Worm (Caenorhabditis elegans): ENCODE measurements around the gene ncs-7.

The ncs-7 gene

DNA sequence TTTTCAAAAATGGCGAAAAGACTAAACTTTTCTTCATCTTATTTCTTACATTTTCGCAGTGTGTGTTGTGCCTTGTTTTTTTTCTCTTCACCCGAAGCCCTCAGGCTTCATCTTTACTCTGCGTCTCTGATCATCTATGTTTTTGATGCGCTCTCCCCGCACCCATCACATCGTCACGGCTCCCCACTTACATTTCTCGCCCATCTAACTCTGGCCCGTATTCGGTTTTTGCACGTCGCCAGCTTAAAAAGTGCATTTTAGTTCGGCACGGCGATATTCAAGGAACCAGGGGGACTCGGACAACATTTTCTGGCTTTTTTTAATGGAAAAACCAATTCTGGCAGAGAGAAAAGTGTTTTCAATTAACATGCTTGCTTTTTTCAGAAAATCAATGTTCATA, 13.0 kb downstream of the ncs-7 start:
- peak; percentile 14 for TF ChIP-seq ceh-27 (GFP tag; optimal IDR thresholded peaks at IDR 0.05)
- TF ChIP-seq dox-1 (GFP tag; IDR thresholded peaks at IDR 0.05) = no peak
- TF ChIP-seq attf-5 (GFP tag; optimal IDR thresholded peaks at IDR 0.05) = peak; percentile 5

DNA sequence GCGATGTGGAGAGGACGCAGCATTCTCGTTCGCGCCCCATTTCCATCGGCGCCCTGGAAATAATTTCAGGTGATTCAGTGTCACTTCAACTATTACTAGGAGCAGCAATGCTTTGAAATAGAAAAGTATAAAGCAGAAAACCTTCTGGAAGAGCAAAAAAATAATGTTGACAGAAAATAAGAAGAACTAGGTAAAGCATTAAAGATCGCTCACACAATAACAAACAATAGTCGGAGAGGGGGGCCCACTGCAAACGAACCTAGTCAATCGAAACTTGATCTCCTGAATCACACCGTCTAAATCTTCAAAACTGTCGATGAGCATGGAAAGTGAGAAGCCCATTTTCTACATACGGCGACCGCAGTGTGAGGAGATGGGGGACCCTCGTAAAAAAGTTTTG, 13.6 kb downstream of the ncs-7 start:
- TF ChIP-seq F39B2.1 (GFP tag; IDR thresholded peaks at IDR 0.05) (no peak), ztf-26 (tag; optimal IDR thresholded peaks at IDR 0.05) (no peak)

DNA sequence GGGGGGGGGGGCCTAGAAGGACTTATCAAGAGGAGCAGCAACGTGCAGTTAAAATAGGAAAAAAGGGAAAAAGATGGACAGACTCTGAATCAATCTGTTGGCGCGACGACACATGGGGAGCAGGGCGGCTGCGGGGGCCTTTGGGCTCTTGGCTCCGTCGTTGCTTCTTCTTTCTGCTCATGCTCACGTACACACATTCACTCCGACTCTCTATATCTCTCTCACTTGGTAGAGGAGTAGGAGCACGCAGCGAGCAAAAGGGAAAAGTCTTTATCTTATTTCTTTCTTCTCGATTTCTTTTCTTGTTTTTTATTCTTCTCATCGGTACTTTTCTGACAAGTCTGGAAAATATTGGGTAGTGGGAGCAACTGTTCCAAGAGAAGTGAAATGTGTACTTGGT, 14.0 kb downstream of the ncs-7 start:
- no peak for TF ChIP-seq atf-7 (tag; optimal IDR thresholded peaks at IDR 0.05)
- TF ChIP-seq F52B5.7 (tag; optimal IDR thresholded peaks at IDR 0.05) = peak; percentile 19
- TF ChIP-seq K12H6.12 (tag; optimal IDR thresholded peaks at IDR 0.05) = peak; percentile 8
- no peak for TF ChIP-seq D2030.7 (GFP tag; IDR thresholded peaks at IDR 0.05)
- TF ChIP-seq Y79H2A.3 (GFP tag; conservative IDR thresholded peaks at IDR 0.05) = no peak
- no peak for TF ChIP-seq madf-8 (GFP tag; conservative IDR thresholded peaks at IDR 0.05)
- no peak for TF ChIP-seq repo-1 (tag; optimal IDR thresholded peaks at IDR 0.05)
- no peak for TF ChIP-seq cebp-1 (GFP tag; IDR thresholded peaks at IDR 0.05)
- peak; percentile 55 for TF ChIP-seq cebp-1 (tag; optimal IDR thresholded peaks at IDR 0.05)
- TF ChIP-seq ccch-3 (GFP tag; optimal IDR thresholded peaks at IDR 0.05) = no peak
- no peak for TF ChIP-seq bed-2 (GFP tag; IDR thresholded peaks at IDR 0.05)
- peak; percentile 57 for TF ChIP-seq zfh-2 (GFP tag; conservative IDR thresholded peaks at IDR 0.05)
- no peak for TF ChIP-seq gei-17 (GFP tag; optimal IDR thresholded peaks at IDR 0.05)
- peak; percentile 22 for TF ChIP-seq lin-40 (tag; optimal IDR thresholded peaks at IDR 0.05)
- TF ChIP-seq sptf-2 (GFP tag; optimal IDR thresholded peaks at IDR 0.05) = no peak
- TF ChIP-seq ceh-27 (GFP tag; optimal IDR thresholded peaks at IDR 0.05) = peak; percentile 26
- no peak for TF ChIP-seq dox-1 (GFP tag; IDR thresholded peaks at IDR 0.05)
- 0 out of 2 replicates have a peak, but pooled peaks have one; percentile 18 for TF ChIP-seq egrh-3 (GFP tag; IDR thresholded peaks at IDR 0.05)
- peak; percentile 19 for TF ChIP-seq dpff-1 (tag; optimal IDR thresholded peaks at IDR 0.05)
- no peak for TF ChIP-seq F33H1.4 (GFP tag; IDR thresholded peaks at IDR 0.05)
- TF ChIP-seq ceh-58 (GFP tag; IDR thresholded peaks at IDR 0.05) = no peak
- TF ChIP-seq attf-5 (GFP tag; optimal IDR thresholded peaks at IDR 0.05) = peak; percentile 6

DNA sequence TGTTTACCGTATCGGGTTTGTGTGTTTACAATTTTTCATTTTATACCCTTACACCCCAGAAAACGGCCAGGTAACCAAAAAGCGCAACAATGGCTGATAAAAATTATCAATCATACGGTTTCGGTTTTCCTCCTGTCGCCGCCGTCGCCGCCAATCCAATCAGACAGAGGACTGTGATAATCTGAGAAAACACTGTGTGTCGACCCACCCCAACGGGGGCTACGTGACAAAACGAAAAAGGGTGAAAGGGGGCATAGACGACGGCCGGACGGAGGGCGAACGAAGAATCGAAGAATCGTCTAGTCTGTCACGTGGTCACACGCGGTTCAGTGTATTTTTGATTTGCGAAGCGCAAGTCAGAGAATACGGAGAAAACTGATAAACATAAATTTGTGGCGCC, 16.5 kb downstream of the ncs-7 start:
- TF ChIP-seq F37B4.10 (GFP tag; IDR thresholded peaks at IDR 0.05) = no peak
- TF ChIP-seq F49E8.2 (tag; optimal IDR thresholded peaks at IDR 0.05; ENCODE audit: insufficient read depth) = no peak
- no peak for TF ChIP-seq ama-1 (optimal IDR thresholded peaks at IDR 0.05)
- no peak for TF ChIP-seq ama-1 (GFP tag; optimal IDR thresholded peaks at IDR 0.05)
- TF ChIP-seq madf-8 (GFP tag; conservative IDR thresholded peaks at IDR 0.05) = no peak
- no peak for TF ChIP-seq T26A5.8 (tag; optimal IDR thresholded peaks at IDR 0.05)
- TF ChIP-seq snpc-1.3 (tag; optimal IDR thresholded peaks at IDR 0.05; ENCODE audit: insufficient read depth) = no peak
- peak; percentile 72 for TF ChIP-seq chd-7 (tag; optimal IDR thresholded peaks at IDR 0.05)
- peak; percentile 32 for TF ChIP-seq F22D6.2 (tag; optimal IDR thresholded peaks at IDR 0.05)
- TF ChIP-seq ceh-100 (GFP tag; IDR thresholded peaks at IDR 0.05) = no peak
- no peak for TF ChIP-seq lir-1 (GFP tag; conservative IDR thresholded peaks at IDR 0.05)
- TF ChIP-seq F39B2.1 (GFP tag; IDR thresholded peaks at IDR 0.05) = no peak
- TF ChIP-seq repo-1 (tag; optimal IDR thresholded peaks at IDR 0.05) = no peak
- no peak for TF ChIP-seq rcor-1 (GFP tag; IDR thresholded peaks at IDR 0.05)
- 0 out of 2 replicates have a peak, but pooled peaks have one; percentile 44 for TF ChIP-seq C06A6.2 (GFP tag; conservative IDR thresholded peaks at IDR 0.05)
- TF ChIP-seq hsf-1 (GFP tag; IDR thresholded peaks at IDR 0.05) = no peak
- no peak for TF ChIP-seq hlh-26 (GFP tag; conservative IDR thresholded peaks at IDR 0.05)
- TF ChIP-seq pbrm-1 (GFP tag; IDR thresholded peaks at IDR 0.05) = 0 out of 2 replicates have a peak, but pooled peaks have one; percentile 10
- peak; percentile 23 for TF ChIP-seq madf-10 (tag; optimal IDR thresholded peaks at IDR 0.05)
- TF ChIP-seq nhr-120 (GFP tag; IDR thresholded peaks at IDR 0.05) = no peak
- TF ChIP-seq zim-3 (tag; optimal IDR thresholded peaks at IDR 0.05) = no peak
- no peak for TF ChIP-seq hmg-20 (GFP tag; IDR thresholded peaks at IDR 0.05)
- peak; percentile 83 for TF ChIP-seq ztf-26 (tag; optimal IDR thresholded peaks at IDR 0.05)
- 0 out of 2 replicates have a peak, but pooled peaks have one; percentile 32 for TF ChIP-seq lin-26 (GFP tag; IDR thresholded peaks at IDR 0.05)
- TF ChIP-seq ztf-3 (GFP tag; optimal IDR thresholded peaks at IDR 0.05) = no peak
- TF ChIP-seq bed-1 (GFP tag; IDR thresholded peaks at IDR 0.05) = no peak
